Worm (Caenorhabditis elegans): ENCODE data around the gene F18E3.13.

Gene F18E3.13

ce11 chrV:7432441-7433146, 16.6 kb downstream of the F18E3.13 start:
- TF ChIP-seq ceh-14 (tag; optimal IDR thresholded peaks at IDR 0.05): no peak
- no peak for TF ChIP-seq syd-9 (tag; optimal IDR thresholded peaks at IDR 0.05)
- no peak for TF ChIP-seq ceh-34 (tag; optimal IDR thresholded peaks at IDR 0.05)
- no peak for TF ChIP-seq hlh-15 (tag; optimal IDR thresholded peaks at IDR 0.05)
- no peak for TF ChIP-seq dve-1 (tag; optimal IDR thresholded peaks at IDR 0.05)
- TF ChIP-seq ceh-9 (tag; optimal IDR thresholded peaks at IDR 0.05): no peak
- TF ChIP-seq ceh-6 (GFP tag; optimal IDR thresholded peaks at IDR 0.05): no peak
- no peak for TF ChIP-seq nhr-11 (tag; optimal IDR thresholded peaks at IDR 0.05)
- TF ChIP-seq pat-9 (tag; optimal IDR thresholded peaks at IDR 0.05): no peak
- TF ChIP-seq mec-3 (tag; optimal IDR thresholded peaks at IDR 0.05; ENCODE audit: borderline replicate concordance): no peak
- no peak for TF ChIP-seq C38D4.7 (GFP tag; optimal IDR thresholded peaks at IDR 0.05)
- TF ChIP-seq elt-2 (tag; optimal IDR thresholded peaks at IDR 0.05): no peak
- no peak for TF ChIP-seq ahr-1 (tag; optimal IDR thresholded peaks at IDR 0.05)
- TF ChIP-seq zip-5 (tag; optimal IDR thresholded peaks at IDR 0.05): no peak
- no peak for TF ChIP-seq T23F11.4 (GFP tag; optimal IDR thresholded peaks at IDR 0.05)
- TF ChIP-seq ceh-48 (tag; optimal IDR thresholded peaks at IDR 0.05): no peak
- TF ChIP-seq pha-2 (tag; optimal IDR thresholded peaks at IDR 0.05): no peak

ce11 chrV:7434805-7435363, 18.9 kb downstream of the F18E3.13 start:
- TF ChIP-seq ceh-31 (tag; optimal IDR thresholded peaks at IDR 0.05): no peak
- TF ChIP-seq hlh-13 (GFP tag; optimal IDR thresholded peaks at IDR 0.05): no peak
- TF ChIP-seq unc-55 (GFP tag; optimal IDR thresholded peaks at IDR 0.05): peak; percentile 19
- no peak for TF ChIP-seq ets-4 (tag; optimal IDR thresholded peaks at IDR 0.05)
- no peak for TF ChIP-seq sox-2 (GFP tag; IDR thresholded peaks at IDR 0.05)

ce11 chrV:7435376-7436204, 19.6 kb downstream of the F18E3.13 start, which contains the start of the genes ddo-2 and F25E5.8:
Gene ddo-2, minus strand, starts transcription at chrV:7435705.
Gene F25E5.8, plus strand, starts transcription at chrV:7435930.
- TF ChIP-seq ceh-2 (tag; optimal IDR thresholded peaks at IDR 0.05): no peak
- TF ChIP-seq dmd-4 (tag; optimal IDR thresholded peaks at IDR 0.05; ENCODE audit: borderline replicate concordance): no peak
- no peak for TF ChIP-seq ttx-3 (tag; optimal IDR thresholded peaks at IDR 0.05)
- TF ChIP-seq ceh-34 (tag; optimal IDR thresholded peaks at IDR 0.05): no peak
- TF ChIP-seq hlh-15 (tag; optimal IDR thresholded peaks at IDR 0.05): no peak

- no peak for TF ChIP-seq T23F11.4 (GFP tag; optimal IDR thresholded peaks at IDR 0.05)
- no peak for TF ChIP-seq ceh-14 (tag; optimal IDR thresholded peaks at IDR 0.05)
- TF ChIP-seq hlh-8 (tag; optimal IDR thresholded peaks at IDR 0.05): no peak
- no peak for TF ChIP-seq elt-2 (tag; optimal IDR thresholded peaks at IDR 0.05)
Observed at ce11 chrV:7436509-7436908, 20.5 kb downstream of the F18E3.13 start.

- no peak for TF ChIP-seq hlh-6 (tag; optimal IDR thresholded peaks at IDR 0.05)
- TF ChIP-seq hlh-8 (tag; optimal IDR thresholded peaks at IDR 0.05): no peak
- no peak for TF ChIP-seq pha-4 (tag; optimal IDR thresholded peaks at IDR 0.05)
- no peak for TF ChIP-seq C08G9.2 (tag; optimal IDR thresholded peaks at IDR 0.05)
- TF ChIP-seq C38D4.7 (GFP tag; optimal IDR thresholded peaks at IDR 0.05): no peak
- no peak for TF ChIP-seq ceh-2 (tag; optimal IDR thresholded peaks at IDR 0.05)
- TF ChIP-seq ama-1 (optimal IDR thresholded peaks at IDR 0.05): no peak
- no peak for TF ChIP-seq tbx-7 (tag; optimal IDR thresholded peaks at IDR 0.05)
- TF ChIP-seq npax-4 (tag; optimal IDR thresholded peaks at IDR 0.05): no peak
- TF ChIP-seq odd-2 (tag; optimal IDR thresholded peaks at IDR 0.05): no peak
- TF ChIP-seq elt-2 (tag; optimal IDR thresholded peaks at IDR 0.05): no peak
- TF ChIP-seq unc-86 (tag; optimal IDR thresholded peaks at IDR 0.05): no peak
- no peak for TF ChIP-seq elt-4 (tag; optimal IDR thresholded peaks at IDR 0.05)
- no peak for TF ChIP-seq nhr-11 (tag; optimal IDR thresholded peaks at IDR 0.05)
- no peak for TF ChIP-seq ceh-24 (tag; optimal IDR thresholded peaks at IDR 0.05)
- no peak for TF ChIP-seq K02D7.2 (tag; optimal IDR thresholded peaks at IDR 0.05)
Observed at ce11 chrV:7436911-7437310, 20.9 kb downstream of the F18E3.13 start.

All from whole organism, late embryonic.